Fruit fly (Drosophila melanogaster) whole organism, adult: ENCODE data around the gene Polr2F.

Experiments used
- CG11617 ChIP-seq: fragments of 200-800 bp; sonication (Bioruptor generic); optimal IDR thresholded peaks from 2 replicates; lab custom pipeline; 2017; ENCODE audit warnings: mild to moderate bottlenecking, missing biosample characterization, missing genetic modification reagents, missing genetic modification characterization
- CG12768 ChIP-seq: fragments of 200-800 bp; sonication (Bioruptor generic); optimal IDR thresholded peaks from 2 replicates; lab custom pipeline; 2017; ENCODE audit warnings: missing biosample characterization, missing genetic modification characterization, mild to moderate bottlenecking, moderate library complexity, missing genetic modification reagents
- CG14711 ChIP-seq: fragments of 200-800 bp; sonication (Bioruptor generic); optimal IDR thresholded peaks from 2 replicates; lab custom pipeline; 2018; ENCODE audit warnings: missing biosample characterization, mild to moderate bottlenecking, missing genetic modification characterization, moderate library complexity
- CG1620 ChIP-seq: fragments of 200-800 bp; sonication (Bioruptor generic); optimal IDR thresholded peaks from 2 replicates; lab custom pipeline; 2016; ENCODE audit warnings: missing biosample characterization, missing genetic modification characterization
- CG33017 ChIP-seq: fragments of 200-800 bp; sonication (Bioruptor generic); optimal IDR thresholded peaks from 2 replicates; lab custom pipeline; 2018; ENCODE audit warnings: missing biosample characterization, mild to moderate bottlenecking, missing genetic modification characterization, moderate library complexity
- CG5204 ChIP-seq: fragments of 200-800 bp; sonication (Bioruptor generic); optimal IDR thresholded peaks from 2 replicates; lab custom pipeline; 2016; ENCODE audit warnings: missing biosample characterization, missing genetic modification characterization
- CG7045 ChIP-seq: fragments of 200-800 bp; sonication (Bioruptor generic); optimal IDR thresholded peaks from 2 replicates; lab custom pipeline; 2017; ENCODE audit warnings: missing biosample characterization, mild to moderate bottlenecking, missing genetic modification characterization
- CG7101 ChIP-seq: fragments of 200-800 bp; sonication (Bioruptor generic); optimal IDR thresholded peaks from 2 replicates; lab custom pipeline; 2018; ENCODE audit warnings: missing biosample characterization, mild to moderate bottlenecking, missing genetic modification characterization, moderate library complexity
- Clk ChIP-seq: fragments of 200-800 bp; sonication (Bioruptor generic); optimal IDR thresholded peaks from 2 replicates; lab custom pipeline; 2017; ENCODE audit warnings: missing biosample characterization, missing genetic modification characterization
- Crg-1 ChIP-seq: fragments of 200-800 bp; sonication (Bioruptor generic); optimal IDR thresholded peaks from 2 replicates; lab custom pipeline; 2016; ENCODE audit warnings: missing biosample characterization, missing genetic modification characterization
- Hr96 ChIP-seq: fragments of 200-800 bp; sonication (Bioruptor generic); optimal IDR thresholded peaks from 2 replicates; lab custom pipeline; 2016; ENCODE audit warnings: missing biosample characterization, missing genetic modification characterization
- Mnt ChIP-seq: fragments of 200-800 bp; sonication (Bioruptor generic); optimal IDR thresholded peaks from 2 replicates; lab custom pipeline; 2016; ENCODE audit warnings: missing biosample characterization, mild to moderate bottlenecking, missing genetic modification characterization
- bab1 ChIP-seq: fragments of 200-800 bp; sonication (Bioruptor generic); optimal IDR thresholded peaks from 3 replicates; lab custom pipeline; 2019; ENCODE audit warnings: missing biosample characterization, mild to moderate bottlenecking, missing genetic modification characterization, moderate library complexity
- cic ChIP-seq: fragments of 200-800 bp; sonication (Bioruptor generic); optimal IDR thresholded peaks from 2 replicates; lab custom pipeline; 2017; ENCODE audit warnings: missing biosample characterization, mild to moderate bottlenecking, missing genetic modification characterization, moderate library complexity
- cnc ChIP-seq, 2 experiments: fragments of >200 bp; optimal IDR thresholded peaks; 2 replicates each; lab custom pipeline; 2017
- kay ChIP-seq: fragments of 200-800 bp; sonication (Bioruptor generic); peaks from one replicate; lab custom pipeline; 2016; ENCODE audit warnings: missing biosample characterization, missing genetic modification characterization, borderline replicate concordance
- ovo ChIP-seq: fragments of 200-800 bp; sonication (Bioruptor generic); optimal IDR thresholded peaks from 2 replicates; lab custom pipeline; 2016; ENCODE audit warnings: missing biosample characterization, missing genetic modification characterization
- pad ChIP-seq: fragments of 200-800 bp; sonication (Bioruptor generic); optimal IDR thresholded peaks from 3 replicates; lab custom pipeline; 2017; ENCODE audit warnings: missing biosample characterization, missing genetic modification characterization, mild to moderate bottlenecking, moderate library complexity, missing genetic modification reagents
- tj ChIP-seq: fragments of 200-800 bp; sonication (Bioruptor generic); optimal IDR thresholded peaks from 3 replicates; lab custom pipeline; 2017; ENCODE audit warnings: missing biosample characterization, mild to moderate bottlenecking, missing genetic modification characterization, moderate library complexity
- toe ChIP-seq: fragments of 200-800 bp; sonication (Bioruptor generic); optimal IDR thresholded peaks from 2 replicates; lab custom pipeline; 2016; ENCODE audit warnings: missing biosample characterization, missing genetic modification characterization

Polr2F gene

DNA sequence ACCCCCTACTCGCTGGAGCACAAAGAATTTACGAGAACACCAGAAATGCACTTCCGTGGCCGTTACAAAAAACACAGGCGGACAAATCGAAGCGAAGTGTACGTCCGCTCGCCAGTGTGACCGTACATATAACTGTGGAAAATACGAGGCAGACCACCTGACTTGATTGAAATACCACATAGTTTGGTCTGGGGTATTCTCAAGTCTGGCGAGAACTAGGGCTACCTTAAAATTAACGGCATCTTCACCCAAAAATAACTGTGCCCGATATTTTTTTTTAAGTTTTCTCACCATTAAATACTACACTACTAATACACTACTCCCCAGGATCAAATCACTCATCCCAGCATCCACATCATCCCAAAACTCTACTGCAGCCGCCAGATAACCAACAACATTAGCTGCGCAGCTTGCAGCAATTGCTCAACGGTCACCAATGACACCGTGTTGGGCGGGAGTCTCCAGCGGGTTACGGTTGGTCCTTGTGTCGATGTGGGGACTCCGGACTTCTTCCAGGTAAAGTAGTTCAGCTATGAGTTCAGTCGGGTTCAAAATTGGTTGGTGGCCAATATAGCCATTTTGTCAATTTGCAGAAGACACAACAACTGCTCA lies 3.3 kb upstream of the Polr2F start, which contains the start of gene Cerk:
Gene Cerk, minus strand, starts transcription at position 137 of the 612 bp plus-strand sequence.
- TF ChIP-seq ovo (GFP tag; lab: Kevin White, UChicago) (peak; percentile 86), toe (GFP tag; lab: Kevin White, UChicago) (peak; percentile 46), kay (no peak), CG7101 (tag; lab: Kevin White, UChicago) (peak; percentile 53), pad (GFP tag; lab: Kevin White, UChicago) (no peak), Mnt (peak; percentile 47), Crg-1 (GFP tag; lab: Kevin White, UChicago) (peak; percentile 50), Hr96 (peak; percentile 42), CG1620 (GFP tag; lab: Kevin White, UChicago) (peak; percentile 39), Clk (GFP tag; lab: Kevin White, UChicago) (peak; percentile 18), bab1 (peak; percentile 63)

DNA sequence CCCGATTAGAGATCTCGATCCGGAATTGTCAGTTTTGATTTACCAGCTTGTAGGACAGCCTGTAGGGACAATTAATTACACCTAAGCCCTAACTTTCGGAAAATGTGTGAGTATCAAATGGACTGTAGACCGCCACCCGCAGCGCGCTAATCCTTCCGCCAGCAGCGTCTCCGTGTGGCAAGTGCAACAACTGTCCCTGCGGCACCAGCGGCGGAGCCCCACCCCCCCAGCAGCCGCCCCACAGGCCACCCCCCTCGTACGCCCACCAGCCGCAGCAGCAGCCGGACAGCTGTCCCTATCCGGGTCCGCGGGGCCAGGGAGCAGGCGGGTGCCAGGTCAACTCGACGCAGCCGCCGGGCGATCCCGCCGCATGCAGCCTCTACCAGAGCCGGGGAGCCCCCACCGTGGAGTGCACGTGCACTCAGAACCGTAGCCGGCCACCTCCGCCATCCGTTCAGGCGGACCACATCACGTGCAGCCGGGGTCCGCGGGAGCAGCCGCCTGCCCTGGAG lies 2.0 kb upstream of the Polr2F start, which contains the start of the genes CG31542 and CG34277:
Gene CG31542, plus strand, starts transcription at position 51 of the 512 bp plus-strand sequence.
Gene CG34277, plus strand, starts transcription at position 51 of the 512 bp plus-strand sequence.
- TF ChIP-seq Hr96: no peak
- no peak for TF ChIP-seq Mnt
- TF ChIP-seq CG14711 (tag; lab: Kevin White, UChicago): no peak
- TF ChIP-seq pad (GFP tag; lab: Kevin White, UChicago): no peak
- no peak for TF ChIP-seq cnc (optimal IDR thresholded peaks at IDR 0.05; lab: Kevin White, UChicago)
- no peak for TF ChIP-seq CG7045 (GFP tag; lab: Kevin White, UChicago)
- no peak for TF ChIP-seq Clk (GFP tag; lab: Kevin White, UChicago)
- TF ChIP-seq CG5204: no peak
- TF ChIP-seq CG11617 (GFP tag; lab: Kevin White, UChicago): no peak
- no peak for TF ChIP-seq CG33017 (tag; lab: Kevin White, UChicago)
- no peak for TF ChIP-seq bab1
- TF ChIP-seq CG12768 (GFP tag; lab: Kevin White, UChicago): no peak

DNA sequence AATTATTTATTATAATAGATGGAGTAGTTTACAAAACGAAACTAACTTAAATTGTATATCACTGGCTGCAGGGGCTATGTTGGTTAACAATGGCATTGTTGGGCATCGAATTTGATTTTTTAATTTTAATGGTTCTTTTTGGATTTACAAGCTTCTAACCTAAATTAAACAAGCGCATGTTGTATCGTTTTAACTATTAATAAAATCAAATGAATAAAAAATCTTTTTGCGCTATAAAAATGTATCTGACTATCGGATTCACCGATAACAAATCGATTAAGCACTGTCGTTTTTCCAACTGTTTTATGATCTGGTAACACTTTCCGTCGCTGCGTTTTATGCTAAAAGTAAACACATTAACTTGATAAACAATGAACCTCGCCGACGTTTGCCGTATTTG lies 3.1 kb downstream of the Polr2F start, which contains the start of the genes hd and CG14667:
Gene hd, minus strand, starts transcription at position 243 of the 400 bp plus-strand sequence.
Gene CG14667, plus strand, starts transcription at position 303 of the 400 bp plus-strand sequence.
- TF ChIP-seq pad (GFP tag; lab: Kevin White, UChicago) (no peak), Mnt (peak; percentile 14), CG1620 (GFP tag; lab: Kevin White, UChicago) (no peak), ovo (GFP tag; lab: Kevin White, UChicago) (no peak), CG33017 (tag; lab: Kevin White, UChicago) (no peak), toe (GFP tag; lab: Kevin White, UChicago) (peak; percentile 50)

DNA sequence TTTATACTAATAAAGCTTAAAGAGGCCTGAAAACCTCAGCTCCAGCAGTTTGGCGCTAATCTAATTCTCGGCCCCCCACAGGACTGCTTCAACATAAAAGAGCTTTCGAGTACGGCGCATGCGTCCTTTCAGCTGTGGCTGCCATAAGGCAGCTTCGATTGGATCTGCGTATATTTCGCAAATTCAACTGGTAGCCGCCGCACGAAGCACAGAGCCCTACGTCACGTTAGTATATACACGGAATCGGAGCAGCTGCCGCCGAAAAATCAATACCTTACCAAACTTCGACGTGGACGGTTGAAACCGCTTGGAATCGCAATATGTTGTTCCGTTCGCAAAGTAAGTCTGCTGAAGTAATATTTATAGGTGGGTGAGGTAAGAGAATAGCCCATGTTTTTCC lies 5.0 kb downstream of the Polr2F start, which contains the start of gene 7B2:
Gene 7B2, plus strand, starts transcription at position 169 of the 400 bp plus-strand sequence.
- no peak for TF ChIP-seq cic
- TF ChIP-seq CG12768 (GFP tag; lab: Kevin White, UChicago): no peak
- TF ChIP-seq Hr96: no peak
- no peak for TF ChIP-seq cnc (optimal IDR thresholded peaks at IDR 0.05; lab: Kevin White, UChicago)
- TF ChIP-seq tj (GFP tag; lab: Kevin White, UChicago): no peak
- no peak for TF ChIP-seq CG7045 (GFP tag; lab: Kevin White, UChicago)
- no peak for TF ChIP-seq Crg-1 (GFP tag; lab: Kevin White, UChicago)
- no peak for TF ChIP-seq pad (GFP tag; lab: Kevin White, UChicago)
- TF ChIP-seq CG7101 (tag; lab: Kevin White, UChicago): no peak

DNA sequence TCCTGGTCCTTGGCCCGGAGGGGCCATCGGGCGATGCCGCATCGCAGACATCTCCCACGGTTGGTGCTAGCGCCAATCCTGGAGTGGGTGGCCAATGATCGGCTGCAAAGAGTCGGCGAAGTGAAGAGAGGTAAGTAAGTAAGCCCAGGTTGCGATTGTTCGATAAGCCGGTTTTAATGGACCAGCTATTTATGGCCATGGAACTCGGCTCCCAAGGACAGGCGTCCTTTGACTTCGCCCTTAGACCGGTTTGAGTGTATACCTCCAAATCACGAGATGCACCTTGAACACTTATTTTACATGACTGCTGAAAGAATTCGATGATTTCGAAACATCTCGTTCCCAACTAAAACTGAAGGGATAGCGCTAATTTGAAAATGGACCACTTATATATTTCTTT lies 14.2 kb downstream of the Polr2F start:
- no peak for TF ChIP-seq CG7101 (tag; lab: Kevin White, UChicago)
- TF ChIP-seq CG14711 (tag; lab: Kevin White, UChicago): no peak
- TF ChIP-seq ovo (GFP tag; lab: Kevin White, UChicago): no peak
- no peak for TF ChIP-seq pad (GFP tag; lab: Kevin White, UChicago)
- TF ChIP-seq CG7045 (GFP tag; lab: Kevin White, UChicago): no peak
- no peak for TF ChIP-seq Clk (GFP tag; lab: Kevin White, UChicago)
- TF ChIP-seq cnc (optimal IDR thresholded peaks at IDR 0.05; lab: Kevin White, UChicago): no peak
- TF ChIP-seq Crg-1 (GFP tag; lab: Kevin White, UChicago): no peak
- TF ChIP-seq CG12768 (GFP tag; lab: Kevin White, UChicago): no peak
- no peak for TF ChIP-seq tj (GFP tag; lab: Kevin White, UChicago)
- no peak for TF ChIP-seq bab1
- no peak for TF ChIP-seq cic
- no peak for TF ChIP-seq toe (GFP tag; lab: Kevin White, UChicago)
- no peak for TF ChIP-seq CG11617 (GFP tag; lab: Kevin White, UChicago)
- TF ChIP-seq Mnt: no peak
- TF ChIP-seq Hr96: no peak

DNA sequence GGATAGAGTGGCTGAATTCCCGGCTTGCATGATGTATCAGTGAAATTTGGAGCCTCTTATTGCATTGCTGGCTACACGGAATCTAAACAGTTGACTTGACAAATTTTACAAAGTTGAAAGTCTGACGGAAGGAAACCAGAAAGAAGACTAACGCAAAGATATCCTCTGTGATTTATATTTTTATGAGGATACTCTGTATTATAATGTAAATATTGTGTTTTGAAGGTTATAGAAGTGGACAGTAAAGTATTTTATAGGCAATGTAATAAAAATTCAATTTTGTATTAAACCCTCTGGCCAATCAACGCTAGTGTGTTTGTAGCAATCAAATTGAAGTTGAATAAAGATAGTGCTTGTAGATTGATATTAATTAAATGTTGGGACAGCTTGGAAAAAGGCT lies 16.0 kb downstream of the Polr2F start, which contains the start of gene CG14668:
Gene CG14668, minus strand, starts transcription at position 101 of the 400 bp plus-strand sequence.
- TF ChIP-seq ovo (GFP tag; lab: Kevin White, UChicago) (no peak), CG7101 (tag; lab: Kevin White, UChicago) (no peak), pad (GFP tag; lab: Kevin White, UChicago) (no peak), tj (GFP tag; lab: Kevin White, UChicago) (no peak), CG12768 (GFP tag; lab: Kevin White, UChicago) (no peak), CG5204 (no peak), Crg-1 (GFP tag; lab: Kevin White, UChicago) (no peak), cic (no peak), Hr96 (no peak), CG7045 (GFP tag; lab: Kevin White, UChicago) (no peak)
